Fruit fly (Drosophila melanogaster): ENCODE measurements around the gene CG6693.

- TF ChIP-seq dsx (GFP tag; optimal IDR thresholded peaks at IDR 0.05; ENCODE audit: poor library complexity, severe bottlenecking) (no peak), CG3919 (GFP tag; optimal IDR thresholded peaks at IDR 0.05) (no peak), dac (GFP tag; optimal IDR thresholded peaks at IDR 0.05) (no peak), CG11294 (GFP tag; IDR thresholded peaks at IDR 0.05) (no peak), esn (GFP tag; optimal IDR thresholded peaks at IDR 0.05) (no peak), Smox (GFP tag; optimal IDR thresholded peaks at IDR 0.05) (no peak), fd59A (GFP tag; optimal IDR thresholded peaks at IDR 0.05) (no peak), svp (GFP tag) (no peak)
Measured at dm6 chr3R:11253768-11254167, 32.3 kb upstream of the CG6693 start.
